Worm (Caenorhabditis elegans) whole organism, L4/young adult: ENCODE measurements around the gene fmo-3.

Source experiments
- W03F9.2 ChIP-seq: fragments of 150-350 bp; optimal IDR thresholded peaks from 2 replicates; lab custom pipeline; 2014; ENCODE audit warnings: missing biosample characterization, missing genetic modification characterization
- dao-5 ChIP-seq: sonication (generic microtip); optimal IDR thresholded peaks from 2 replicates; lab custom pipeline; 2016; ENCODE audit warnings: missing genotype, missing genetic modification characterization, moderate library complexity, missing compliant biosample characterization
- him-1 ChIP-seq: sonication (generic microtip); optimal IDR thresholded peaks from 2 replicates; lab custom pipeline; 2016; ENCODE audit warnings: missing genotype, missing genetic modification reagents, missing genetic modification characterization, missing compliant biosample characterization

DNA sequence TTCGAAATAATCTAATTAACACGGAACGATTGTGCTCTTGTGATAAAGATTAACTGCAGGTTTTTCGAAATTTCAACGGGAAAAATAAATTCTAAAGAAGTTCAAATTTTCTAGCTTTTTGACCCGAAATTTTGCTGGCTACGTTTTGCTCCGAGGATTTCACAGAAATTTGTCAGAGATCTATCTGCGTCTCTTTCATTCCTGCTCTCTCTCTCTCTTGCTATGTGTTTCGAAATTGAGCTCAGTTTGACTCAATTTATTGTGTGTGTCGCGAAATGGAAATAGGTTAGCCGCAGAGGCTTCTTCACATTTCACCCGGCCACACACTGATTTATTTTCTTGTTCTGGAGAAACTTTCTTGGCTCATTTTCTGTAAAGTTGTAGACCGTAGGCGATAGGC, 36.8 kb upstream of the fmo-3 start:
- no peak for TF ChIP-seq dao-5 (tag; lab: Kevin White, UChicago)
- no peak for TF ChIP-seq him-1
- no peak for TF ChIP-seq W03F9.2 (tag; lab: Kevin White, UChicago)
